Worm (Caenorhabditis elegans): ENCODE results near the gene del-7.
A peak's percentile ranks its signal among the peaks of the same experiment; 100 is the strongest.

DNA sequence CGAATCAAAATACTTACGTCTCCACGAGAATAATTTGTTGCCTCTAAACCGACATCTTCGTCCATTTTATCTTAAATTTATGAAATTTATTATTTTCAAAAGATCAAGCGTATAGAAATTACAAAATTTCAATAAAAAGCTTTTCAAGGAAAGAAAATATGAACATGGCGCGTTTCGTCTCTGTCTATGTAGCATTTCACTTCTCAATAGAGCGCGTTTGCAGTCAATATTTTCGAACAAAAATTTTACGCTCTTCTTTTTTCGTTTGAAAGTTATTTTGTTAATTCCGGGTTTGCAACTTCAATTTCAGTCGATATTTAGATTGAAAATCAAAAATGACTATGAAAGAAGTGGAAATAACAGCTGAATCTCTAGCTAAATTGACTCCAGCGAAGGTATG, 14.0 kb downstream of the del-7 start, which contains the start of the genes hcf-1 and swd-2.2:
- no peak for TF ChIP-seq him-1 (tag; optimal IDR thresholded peaks at IDR 0.05)
- TF ChIP-seq W03F9.2 (tag; optimal IDR thresholded peaks at IDR 0.05) = peak; percentile 46
- TF ChIP-seq dao-5 (tag; optimal IDR thresholded peaks at IDR 0.05) = no peak
